Fruit fly (Drosophila melanogaster) whole organism, wandering third instar larva: ENCODE measurements around the gene CG13455.

Source experiments
- Abd-B ChIP-seq: fragments of >200 bp; optimal IDR thresholded peaks from 2 replicates; lab custom pipeline; 2017; ENCODE audit warnings: missing biosample characterization, missing genetic modification characterization
- CG32264 ChIP-seq: fragments of 200-800 bp; sonication (Bioruptor generic); optimal IDR thresholded peaks from 2 replicates; lab custom pipeline; 2016; ENCODE audit warnings: missing biosample characterization, missing genetic modification characterization
- CG9705 ChIP-seq: fragments of 200-800 bp; sonication (Bioruptor generic); optimal IDR thresholded peaks from 2 replicates; lab custom pipeline; 2018; ENCODE audit warnings: missing biosample characterization, mild to moderate bottlenecking, missing genetic modification characterization
- Dfd ChIP-seq: fragments of >200 bp; optimal IDR thresholded peaks from 2 replicates; lab custom pipeline; 2017; ENCODE audit warnings: missing biosample characterization, missing genetic modification characterization
- Dif ChIP-seq: fragments of 200-275, 200-300 bp; sonication (Bioruptor generic); optimal IDR thresholded peaks from 2 replicates; lab custom pipeline; 2018; ENCODE audit warnings: missing biosample characterization, missing genetic modification characterization; ENCODE audit not compliant: partially characterized antibody
- GATAd ChIP-seq: sonication (Bioruptor generic); optimal IDR thresholded peaks from 2 replicates; lab custom pipeline; 2016; ENCODE audit warnings: missing biosample characterization, missing genetic modification characterization
- HLH106 ChIP-seq: fragments of 200-800 bp; optimal IDR thresholded peaks from 3 replicates; lab custom pipeline; 2019; ENCODE audit warnings: missing biosample characterization, mild to moderate bottlenecking, missing genetic modification characterization, moderate library complexity
- Hnf4 ChIP-seq: fragments of 200-800 bp; sonication (Bioruptor generic); optimal IDR thresholded peaks from 2 replicates; lab custom pipeline; 2016; ENCODE audit warnings: missing biosample characterization, mild to moderate bottlenecking, missing genetic modification characterization
- Hr78 ChIP-seq: fragments of >200 bp; optimal IDR thresholded peaks from 2 replicates; lab custom pipeline; 2017; ENCODE audit warnings: missing biosample characterization, missing genetic modification characterization
- Hr83 ChIP-seq: fragments of 200-300 bp; sonication (Bioruptor generic); optimal IDR thresholded peaks from 2 replicates; lab custom pipeline; 2016; ENCODE audit warnings: missing biosample characterization, mild to moderate bottlenecking, missing genetic modification characterization, moderate library complexity; ENCODE audit not compliant: poor library complexity, severe bottlenecking
- Jra ChIP-seq: sonication (Bioruptor generic); optimal IDR thresholded peaks from 2 replicates; lab custom pipeline; 2016; ENCODE audit warnings: missing biosample characterization, missing genetic modification characterization
- Mio ChIP-seq: sonication (Bioruptor generic); optimal IDR thresholded peaks from 2 replicates; lab custom pipeline; 2016; ENCODE audit warnings: missing biosample characterization, missing genetic modification characterization
- Myc ChIP-seq: fragments of >200 bp; optimal IDR thresholded peaks from 2 replicates; lab custom pipeline; 2017
- N ChIP-seq: fragments of >200 bp; optimal IDR thresholded peaks from 2 replicates; lab custom pipeline; 2018; ENCODE audit warnings: missing biosample characterization, missing external identifiers, missing genetic modification characterization
- OdsH ChIP-seq: fragments of 200-800 bp; sonication (Bioruptor generic); optimal IDR thresholded peaks from 2 replicates; lab custom pipeline; 2016; ENCODE audit warnings: missing biosample characterization, mild to moderate bottlenecking, missing genetic modification characterization
- Rel ChIP-seq, 2 experiments: fragments of 200-800 bp; sonication (Bioruptor generic) in 1 of 2; optimal IDR thresholded peaks; 2 replicates in 1 of 2; 3 replicates in 1 of 2; lab custom pipeline; 2016 to 2019; ENCODE audit warnings: mild to moderate bottlenecking in 2 of 2, missing biosample characterization in 2 of 2, missing genetic modification characterization in 2 of 2, moderate library complexity in 1 of 2
- Sp1 ChIP-seq: fragments of 200-800 bp; sonication (Bioruptor generic); optimal IDR thresholded peaks from 3 replicates; lab custom pipeline; 2019; ENCODE audit warnings: missing biosample characterization, mild to moderate bottlenecking, missing genetic modification characterization, moderate library complexity
- Vsx2 ChIP-seq: fragments of 200-300, 225-300 bp; sonication (Bioruptor generic); optimal IDR thresholded peaks from 2 replicates; lab custom pipeline; 2018; ENCODE audit warnings: missing biosample characterization, missing genetic modification characterization; ENCODE audit not compliant: partially characterized antibody
- br ChIP-seq: fragments of 200-800 bp; sonication (Bioruptor generic); optimal IDR thresholded peaks from 2 replicates; lab custom pipeline; 2016; ENCODE audit warnings: missing biosample characterization, missing genetic modification characterization
- dmrt93B ChIP-seq: fragments of 200-800 bp; sonication (Bioruptor generic); optimal IDR thresholded peaks from 2 replicates; lab custom pipeline; 2018; ENCODE audit warnings: missing biosample characterization, mild to moderate bottlenecking, missing genetic modification characterization
- dsf ChIP-seq: sonication (Bioruptor generic); optimal IDR thresholded peaks from 2 replicates; lab custom pipeline; 2016; ENCODE audit warnings: missing biosample characterization, missing genetic modification characterization, borderline replicate concordance
- ey ChIP-seq: fragments of 200-800 bp; sonication (Bioruptor generic); optimal IDR thresholded peaks from 2 replicates; lab custom pipeline; 2016; ENCODE audit warnings: missing biosample characterization, missing genetic modification characterization
- fru ChIP-seq: fragments of 200-800 bp; sonication (Bioruptor generic); optimal IDR thresholded peaks from 3 replicates; lab custom pipeline; 2016; ENCODE audit warnings: missing biosample characterization, mild to moderate bottlenecking, missing genetic modification characterization
- h ChIP-seq: fragments of 200-800 bp; sonication (Bioruptor generic); optimal IDR thresholded peaks from 3 replicates; lab custom pipeline; 2016; ENCODE audit warnings: missing biosample characterization, mild to moderate bottlenecking, missing genetic modification characterization
- jim ChIP-seq: fragments of 175-275, 200-325 bp; sonication (Bioruptor generic); optimal IDR thresholded peaks from 2 replicates; lab custom pipeline; 2016; ENCODE audit warnings: missing biosample characterization, mild to moderate bottlenecking, missing genetic modification characterization
- lola ChIP-seq: fragments of >200 bp; optimal IDR thresholded peaks from 2 replicates; lab custom pipeline; 2017; ENCODE audit warnings: missing biosample characterization, missing genetic modification characterization
- pan ChIP-seq: fragments of >200 bp; optimal IDR thresholded peaks from 2 replicates; lab custom pipeline; 2017
- psq ChIP-seq: fragments of 200-800 bp; sonication (Bioruptor generic); optimal IDR thresholded peaks from 3 replicates; lab custom pipeline; 2017; ENCODE audit warnings: missing biosample characterization, mild to moderate bottlenecking, missing genetic modification characterization, moderate library complexity
- sage ChIP-seq: fragments of 200-800 bp; sonication (Bioruptor generic); optimal IDR thresholded peaks from 2 replicates; lab custom pipeline; 2016; ENCODE audit warnings: missing biosample characterization, mild to moderate bottlenecking, missing genetic modification characterization
- sv ChIP-seq: fragments of 200-800 bp; sonication (Bioruptor generic); optimal IDR thresholded peaks from 3 replicates; lab custom pipeline; 2016; ENCODE audit warnings: missing biosample characterization, missing genetic modification characterization
- tai ChIP-seq: sonication (Bioruptor generic); optimal IDR thresholded peaks from 2 replicates; lab custom pipeline; 2016; ENCODE audit warnings: missing biosample characterization, missing genetic modification characterization
- usp ChIP-seq: fragments of >200 bp; optimal IDR thresholded peaks from 2 replicates; lab custom pipeline; 2017; ENCODE audit warnings: missing biosample characterization, missing genetic modification characterization
- woc ChIP-seq: sonication (Bioruptor generic); optimal IDR thresholded peaks from 2 replicates; lab custom pipeline; 2016; ENCODE audit warnings: missing biosample characterization, mild to moderate bottlenecking, missing genetic modification characterization

CG13455 gene

dm6 chr3L:15525153-15525552, 28.8 kb downstream of the CG13455 start, which contains the start of gene CG33986:
CG33986 (minus strand) TSS chr3L:15525253.
- TF ChIP-seq Myc (no peak), Vsx2 (no peak), Sp1 (GFP tag; lab: Kevin White, UChicago) (no peak), dsf (no peak), N (GFP tag; lab: Kevin White, UChicago) (no peak), dmrt93B (GFP tag; lab: Kevin White, UChicago) (no peak), ey (GFP tag; lab: Kevin White, UChicago) (no peak), Hnf4 (no peak), tai (GFP tag; lab: Kevin White, UChicago) (no peak), Rel (GFP tag; optimal IDR thresholded peaks at IDR 0.05; lab: Kevin White, UChicago) (no peak), Rel (tag; optimal IDR thresholded peaks at IDR 0.05; lab: Kevin White, UChicago) (no peak), Abd-B (GFP tag; lab: Kevin White, UChicago) (no peak), lola (no peak), Jra (GFP tag; lab: Kevin White, UChicago) (no peak), CG9705 (GFP tag; lab: Kevin White, UChicago) (no peak), fru (GFP tag; lab: Kevin White, UChicago) (no peak), psq (GFP tag; lab: Kevin White, UChicago) (no peak)
- TF ChIP-seq, all 38 proteins: peak for 0

DNA sequence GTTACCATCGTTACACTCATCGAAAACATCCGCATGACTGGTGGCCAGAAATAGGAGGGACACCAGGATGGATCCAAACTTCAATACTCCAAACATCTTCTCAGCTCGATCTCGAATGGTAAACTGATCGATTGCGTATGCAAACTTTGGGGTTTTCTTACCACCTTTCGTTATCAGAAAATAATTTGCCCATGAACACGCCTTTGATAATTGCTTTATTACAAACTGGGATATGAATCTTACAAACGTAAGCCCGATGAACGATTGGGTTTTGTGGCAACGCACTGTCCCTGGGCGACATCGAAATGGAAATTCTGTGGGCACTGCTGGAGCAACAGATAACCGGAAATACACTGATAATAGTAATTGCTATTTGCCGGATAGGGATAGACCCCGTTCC, 30.3 kb downstream of the CG13455 start, which contains the start of gene CG33985:
Gene CG33985 (minus strand): TSS at position 101 of the 400 bp plus-strand sequence.
- TF ChIP-seq usp (GFP tag; lab: Kevin White, UChicago) (no peak), Hr83 (GFP tag; lab: Kevin White, UChicago) (no peak), Hnf4 (no peak), Dif (GFP tag; lab: Kevin White, UChicago) (no peak), Mio (no peak)

- TF ChIP-seq pan (no peak), h (GFP tag; lab: Kevin White, UChicago) (no peak), sage (no peak), dmrt93B (GFP tag; lab: Kevin White, UChicago) (no peak), jim (GFP tag; lab: Kevin White, UChicago) (no peak), Vsx2 (no peak), br (GFP tag; lab: Kevin White, UChicago) (no peak), Myc (no peak), Hr78 (GFP tag; lab: Kevin White, UChicago) (no peak), woc (GFP tag; lab: Kevin White, UChicago) (no peak)
Measured at dm6 chr3L:15527416-15527815, 31.0 kb downstream of the CG13455 start, which contains the start of gene CG42729. CG42729 (minus strand) TSS chr3L:15527516.

DNA sequence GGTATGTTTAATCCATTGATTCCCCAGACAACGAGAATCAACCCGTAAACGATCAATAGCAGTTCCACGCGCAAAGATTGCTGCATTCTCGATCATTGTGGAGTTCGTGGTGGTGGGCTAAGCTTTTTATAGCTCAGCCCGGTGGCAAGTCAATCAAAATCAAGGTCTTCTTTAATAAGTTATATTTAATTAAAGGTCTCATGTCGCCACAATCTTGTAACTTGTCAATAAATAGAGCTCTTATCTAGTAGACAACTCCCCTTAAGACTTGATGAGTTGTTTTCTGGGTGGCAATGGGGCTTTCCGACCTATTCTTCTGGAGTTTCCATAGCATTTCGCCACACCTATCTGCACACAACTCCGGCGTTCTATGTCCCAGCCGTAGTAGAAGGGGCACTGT, 31.7 kb downstream of the CG13455 start, which contains the start of gene CG42728:
Gene CG42728 (minus strand): TSS at position 101 of the 400 bp plus-strand sequence.
- TF ChIP-seq Hnf4 = no peak
- TF ChIP-seq psq (GFP tag; lab: Kevin White, UChicago) = no peak
- TF ChIP-seq Hr78 (GFP tag; lab: Kevin White, UChicago) = no peak
- TF ChIP-seq Dfd = no peak
- no peak for TF ChIP-seq CG9705 (GFP tag; lab: Kevin White, UChicago)
- no peak for TF ChIP-seq Sp1 (GFP tag; lab: Kevin White, UChicago)
- no peak for TF ChIP-seq dmrt93B (GFP tag; lab: Kevin White, UChicago)

dm6 chr3L:15529143-15529542, 32.8 kb downstream of the CG13455 start, which contains the start of gene obst-H:
obst-H (minus strand) TSS chr3L:15529243.
- TF ChIP-seq Abd-B (GFP tag; lab: Kevin White, UChicago) (no peak), CG32264 (GFP tag; lab: Kevin White, UChicago) (no peak), OdsH (no peak), dsf (no peak), fru (GFP tag; lab: Kevin White, UChicago) (no peak), Jra (GFP tag; lab: Kevin White, UChicago) (no peak), h (GFP tag; lab: Kevin White, UChicago) (no peak), Dif (GFP tag; lab: Kevin White, UChicago) (no peak), GATAd (GFP tag; lab: Kevin White, UChicago) (no peak), ey (GFP tag; lab: Kevin White, UChicago) (no peak), CG9705 (GFP tag; lab: Kevin White, UChicago) (no peak), Hr78 (GFP tag; lab: Kevin White, UChicago) (no peak), Rel (GFP tag; optimal IDR thresholded peaks at IDR 0.05; lab: Kevin White, UChicago) (no peak), Rel (tag; optimal IDR thresholded peaks at IDR 0.05; lab: Kevin White, UChicago) (no peak), lola (no peak), psq (GFP tag; lab: Kevin White, UChicago) (no peak), HLH106 (tag; lab: Kevin White, UChicago) (no peak), br (GFP tag; lab: Kevin White, UChicago) (no peak), N (GFP tag; lab: Kevin White, UChicago) (no peak), sv (GFP tag; lab: Kevin White, UChicago) (no peak), Hnf4 (no peak)
